Worm (Caenorhabditis elegans) whole organism, young adult: ENCODE measurements around the gene C32B5.13.

Experiments
- B0261.1 ChIP-seq: sonication (generic microtip); optimal IDR thresholded peaks from 2 replicates; lab custom pipeline; 2016; ENCODE audit warnings: mild to moderate bottlenecking, missing genetic modification characterization, moderate library complexity, missing compliant biosample characterization
- F10E7.11 ChIP-seq: sonication (generic microtip); optimal IDR thresholded peaks from 2 replicates; lab custom pipeline; 2017; ENCODE audit warnings: mild to moderate bottlenecking, missing genetic modification characterization, moderate library complexity, missing compliant biosample characterization
- F23B12.7 ChIP-seq: sonication (generic microtip); optimal IDR thresholded peaks from 2 replicates; lab custom pipeline; 2017; ENCODE audit warnings: missing genetic modification characterization, mild to moderate bottlenecking, missing compliant biosample characterization, antibody characterized with exemption, moderate library complexity; ENCODE audit not compliant: insufficient read depth
- F49E8.2 ChIP-seq: sonication (generic microtip); optimal IDR thresholded peaks from 3 replicates; lab custom pipeline; 2017; ENCODE audit warnings: missing genetic modification characterization, mild to moderate bottlenecking, missing compliant biosample characterization, antibody characterized with exemption, moderate library complexity; ENCODE audit not compliant: insufficient read depth
- K12H6.12 ChIP-seq: fragments of 200-800 bp; sonication (Bioruptor generic); optimal IDR thresholded peaks from 2 replicates; lab custom pipeline; 2018; ENCODE audit warnings: mild to moderate bottlenecking, missing genetic modification characterization, missing compliant biosample characterization
- Y79H2A.3 ChIP-seq: fragments of 200-800 bp; sonication (Bioruptor generic); conservative IDR thresholded peaks from 2 replicates; pipeline ENCODE4 v1.3.6; 2022; ENCODE audit warnings: missing genetic modification reagents, missing genetic modification characterization, missing compliant biosample characterization
- attf-5 ChIP-seq: fragments of 200-800 bp; sonication (Bioruptor generic); optimal IDR thresholded peaks from 2 replicates; lab custom pipeline; 2018; ENCODE audit warnings: mild to moderate bottlenecking, missing genetic modification characterization, missing compliant biosample characterization
- dpl-1 ChIP-seq: fragments of 150-350 bp; optimal IDR thresholded peaks from 2 replicates; lab custom pipeline; 2014; ENCODE audit warnings: missing biosample characterization, missing genetic modification reagents, missing genetic modification characterization
- nhr-90 ChIP-seq: sonication (generic microtip); optimal IDR thresholded peaks from 2 replicates; lab custom pipeline; 2016; ENCODE audit warnings: missing genotype, mild to moderate bottlenecking, missing genetic modification characterization, missing compliant biosample characterization
- rpc-1 ChIP-seq, 2 experiments: fragments of 150-350 bp in 1 of 2; sonication (generic microtip) in 1 of 2; optimal IDR thresholded peaks; 2 replicates each; lab custom pipeline; 2014 to 2018; ENCODE audit warnings: missing biosample characterization in 1 of 2, missing genetic modification characterization in 1 of 2, missing genetic modification reagents in 1 of 2, missing genotype in 1 of 2
- snpc-4 ChIP-seq, 5 experiments: fragments of 150-350 bp in 1 of 5; sonication (generic microtip) in 4 of 5; optimal IDR thresholded peaks; 2 replicates each; lab custom pipeline; 2014 to 2018; ENCODE audit warnings: missing genetic modification characterization in 5 of 5, missing biosample characterization in 3 of 5, antibody characterized with exemption in 2 of 5, mild to moderate bottlenecking in 2 of 5, missing compliant biosample characterization in 2 of 5, missing genotype in 2 of 5, moderate library complexity in 2 of 5, missing genetic modification reagents in 1 of 5
- unc-62 ChIP-seq: fragments of 150-350 bp; optimal IDR thresholded peaks from 2 replicates; lab custom pipeline; 2014; ENCODE audit warnings: missing biosample characterization, missing genetic modification reagents, missing genetic modification characterization
- ztf-18 ChIP-seq: sonication (generic microtip); optimal IDR thresholded peaks from 2 replicates; lab custom pipeline; 2016; ENCODE audit warnings: missing genotype, mild to moderate bottlenecking, missing genetic modification characterization, missing compliant biosample characterization

- TF ChIP-seq F23B12.7 (tag; lab: Kevin White, UChicago) = no peak
- TF ChIP-seq unc-62 (GFP tag; lab: Kevin White, UChicago) = no peak
- TF ChIP-seq K12H6.12 (tag; lab: Kevin White, UChicago) = no peak
- no peak for TF ChIP-seq F49E8.2
- TF ChIP-seq F10E7.11 (tag; lab: Kevin White, UChicago) = no peak
- TF ChIP-seq snpc-4 (GFP tag; optimal IDR thresholded peaks at IDR 0.05; lab: Kevin White, UChicago) = no peak
- TF ChIP-seq snpc-4 (tag; optimal IDR thresholded peaks at IDR 0.05; lab: Kevin White, UChicago) = no peak
- no peak for TF ChIP-seq attf-5 (GFP tag; lab: Kevin White, UChicago)
- no peak for TF ChIP-seq B0261.1 (tag; lab: Kevin White, UChicago)
- TF ChIP-seq dpl-1 (GFP tag; lab: Kevin White, UChicago) = no peak
- TF ChIP-seq ztf-18 (tag; lab: Kevin White, UChicago) = no peak
- TF ChIP-seq Y79H2A.3 (GFP tag; lab: Robert Waterston, UW) = no peak
- TF ChIP-seq nhr-90 (tag; lab: Kevin White, UChicago) = no peak
- no peak for TF ChIP-seq rpc-1 (optimal IDR thresholded peaks at IDR 0.05; lab: Kevin White, UChicago)
- TF ChIP-seq rpc-1 (tag; optimal IDR thresholded peaks at IDR 0.05; lab: Kevin White, UChicago) = no peak
Observed at ce11 chrII:960218-960617, 1.6 kb downstream of the C32B5.13 start, which contains the start of the genes C32B5.18 and C32B5.7.
